Fruit fly (Drosophila melanogaster): ENCODE measurements around the gene Lk6.
A peak's percentile ranks its signal among the peaks of the same experiment; 100 is the strongest.

Lk6 gene

DNA sequence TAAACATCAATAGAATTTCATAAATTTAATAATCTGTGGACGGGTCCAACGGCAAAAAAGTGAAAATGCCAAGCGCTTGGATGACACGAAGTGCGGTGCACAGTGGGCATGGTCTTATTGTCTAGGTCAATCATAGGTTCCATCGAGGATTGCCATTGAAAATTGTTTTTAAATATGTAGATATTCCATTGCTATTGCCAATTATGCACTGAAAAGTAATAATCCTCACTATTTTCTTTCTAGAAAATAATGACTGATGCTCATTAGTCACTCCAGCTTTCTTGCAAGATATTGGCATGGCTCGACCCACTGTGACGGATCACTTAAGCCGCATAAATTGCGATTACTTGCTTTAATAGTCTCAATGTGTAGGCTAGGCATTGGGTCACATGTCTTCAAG lies 42.5 kb upstream of the Lk6 start (continued):
- no peak for TF ChIP-seq Hey (tag; optimal IDR thresholded peaks at IDR 0.05)
- TF ChIP-seq CG4707 (GFP tag; optimal IDR thresholded peaks at IDR 0.05), result no peak
- no peak for TF ChIP-seq CG15601 (tag; optimal IDR thresholded peaks at IDR 0.05)
- peak; percentile 63; the same call in 1 of the 2 replicates for TF ChIP-seq Xrp1 (GFP tag; IDR thresholded peaks at IDR 0.05)
- TF ChIP-seq eyg (GFP tag; optimal IDR thresholded peaks at IDR 0.05), result no peak
- no peak for TF ChIP-seq sim (GFP tag; IDR thresholded peaks at IDR 0.05)
- TF ChIP-seq ken (GFP tag; IDR thresholded peaks at IDR 0.05), result no peak
- TF ChIP-seq Opbp (GFP tag; IDR thresholded peaks at IDR 0.05; ENCODE audit: partially characterized antibody), result no peak
- TF ChIP-seq sc (optimal IDR thresholded peaks at IDR 0.05), result no peak
- TF ChIP-seq sc (GFP tag; optimal IDR thresholded peaks at IDR 0.05), result no peak
- TF ChIP-seq Hand (GFP tag; optimal IDR thresholded peaks at IDR 0.05), result no peak
- peak; percentile 9 for TF ChIP-seq Antp (GFP tag; optimal IDR thresholded peaks at IDR 0.05)
- no peak for TF ChIP-seq Sry-δ (GFP tag; optimal IDR thresholded peaks at IDR 0.05)
- no peak for TF ChIP-seq sens-2 (GFP tag; IDR thresholded peaks at IDR 0.05)
- no peak for TF ChIP-seq CG17802 (tag; optimal IDR thresholded peaks at IDR 0.05)
- no peak for TF ChIP-seq CG6683 (GFP tag; optimal IDR thresholded peaks at IDR 0.05)
- TF ChIP-seq bowl (GFP tag; IDR thresholded peaks at IDR 0.05), result no peak
- peak; percentile 1 for TF ChIP-seq CG10209 (GFP tag; optimal IDR thresholded peaks at IDR 0.05)
- TF ChIP-seq kah (GFP tag; optimal IDR thresholded peaks at IDR 0.05), result no peak
- no peak for TF ChIP-seq nau (GFP tag; optimal IDR thresholded peaks at IDR 0.05)
- TF ChIP-seq CG4360 (GFP tag; IDR thresholded peaks at IDR 0.05), result no peak
- TF ChIP-seq ash1 (GFP tag; optimal IDR thresholded peaks at IDR 0.05), result no peak
- peak; percentile 27 for TF ChIP-seq CG17359 (tag; optimal IDR thresholded peaks at IDR 0.05)
- no peak for TF ChIP-seq schlank (tag; optimal IDR thresholded peaks at IDR 0.05)
- no peak for TF ChIP-seq CG11723 (GFP tag; optimal IDR thresholded peaks at IDR 0.05)
- TF ChIP-seq ERR (GFP tag; optimal IDR thresholded peaks at IDR 0.05), result no peak
- TF ChIP-seq C15 (GFP tag; IDR thresholded peaks at IDR 0.05), result no peak
- no peak for TF ChIP-seq Abd-B (GFP tag; optimal IDR thresholded peaks at IDR 0.05)
- no peak for TF ChIP-seq Mrtf (GFP tag; IDR thresholded peaks at IDR 0.05)
- TF ChIP-seq CG1832 (GFP tag; optimal IDR thresholded peaks at IDR 0.05), result no peak
- no peak for TF ChIP-seq Hmx (GFP tag; optimal IDR thresholded peaks at IDR 0.05)
- TF ChIP-seq Lim3 (GFP tag; IDR thresholded peaks at IDR 0.05), result no peak
- no peak for TF ChIP-seq Hr78 (GFP tag; optimal IDR thresholded peaks at IDR 0.05)
- no peak for TF ChIP-seq disco-r (GFP tag; optimal IDR thresholded peaks at IDR 0.05)
- TF ChIP-seq CG11398 (GFP tag; optimal IDR thresholded peaks at IDR 0.05), result no peak
- TF ChIP-seq CG10431 (GFP tag; optimal IDR thresholded peaks at IDR 0.05), result no peak
- TF ChIP-seq exex (tag; optimal IDR thresholded peaks at IDR 0.05), result no peak
- 0 out of 2 replicates have a peak, but pooled peaks have one; percentile 41 for TF ChIP-seq sob (GFP tag; IDR thresholded peaks at IDR 0.05)
- TF ChIP-seq yki (optimal IDR thresholded peaks at IDR 0.05), result no peak
- no peak for TF ChIP-seq CG5953 (GFP tag; IDR thresholded peaks at IDR 0.05)
- TF ChIP-seq CG3995 (GFP tag; optimal IDR thresholded peaks at IDR 0.05), result no peak
- TF ChIP-seq crol (GFP tag; IDR thresholded peaks at IDR 0.05), result no peak
- no peak for TF ChIP-seq aop (GFP tag; IDR thresholded peaks at IDR 0.05)
- no peak for TF ChIP-seq CG17186 (GFP tag; optimal IDR thresholded peaks at IDR 0.05)
- no peak for TF ChIP-seq CG10565 (GFP tag; optimal IDR thresholded peaks at IDR 0.05)
- TF ChIP-seq Side (GFP tag; optimal IDR thresholded peaks at IDR 0.05), result no peak
- TF ChIP-seq sens (GFP tag), result peak; percentile 91
- TF ChIP-seq CG14710 (tag; optimal IDR thresholded peaks at IDR 0.05), result no peak
- no peak for TF ChIP-seq Doc3 (GFP tag; IDR thresholded peaks at IDR 0.05; ENCODE audit: partially characterized antibody)
- peak; percentile 20; the same call in 1 of the 2 replicates for TF ChIP-seq CG14441 (GFP tag; IDR thresholded peaks at IDR 0.05)
- TF ChIP-seq CG11456 (GFP tag; IDR thresholded peaks at IDR 0.05), result no peak
- TF ChIP-seq CG13624 (GFP tag; optimal IDR thresholded peaks at IDR 0.05), result no peak
- TF ChIP-seq CG1792 (GFP tag; optimal IDR thresholded peaks at IDR 0.05), result no peak
